Fruit fly (Drosophila melanogaster) S2 (cell line): Measurements from ENCODE around the gene x16.

Experiments
- CG8478 ChIP-seq: fragments of >200 bp; optimal IDR thresholded peaks from 2 replicates; lab custom pipeline; 2018
- CTCF ChIP-seq, 2 experiments: fragments of >200 bp; optimal IDR thresholded peaks; 2 replicates each; lab custom pipeline; 2018

Gene x16

dm6 chr2L:6870289-6870688, 49.7 kb downstream of the x16 start, which contains the start of gene Nha1:
Gene Nha1, minus strand, starts transcription at chr2L:6870389.
- no peak for TF ChIP-seq CTCF (optimal IDR thresholded peaks at IDR 0.05; lab: Kevin White, UChicago)
- no peak for TF ChIP-seq CG8478 (lab: Kevin White, UChicago)

- TF ChIP-seq CG8478 (lab: Kevin White, UChicago), result no peak
- TF ChIP-seq CTCF (optimal IDR thresholded peaks at IDR 0.05; lab: Kevin White, UChicago), result no peak
These were observed 51.7 kb downstream of the x16 start for dm6 chr2L:6868178-6868867.
